Fruit fly (Drosophila melanogaster) whole organism, embryonic: ENCODE measurements around the gene cnir.

Source experiments
- Atf6 ChIP-seq: fragments of 200-800 bp; sonication (Bioruptor generic); IDR thresholded peaks from 2 replicates; pipeline ENCODE4 v1.3.6; 2022; ENCODE audit warnings: missing biosample characterization, missing genetic modification characterization
- BEAF-32 ChIP-seq: fragments of 200-800 bp; sonication (Bioruptor generic); optimal IDR thresholded peaks from 3 replicates; lab custom pipeline; 2017; ENCODE audit warnings: missing biosample characterization, missing genetic modification characterization, mild to moderate bottlenecking, moderate library complexity, missing genetic modification reagents
- CG12236 ChIP-seq: fragments of 200-800 bp; sonication (Bioruptor generic); optimal IDR thresholded peaks from 2 replicates; lab custom pipeline; 2016; ENCODE audit warnings: missing biosample characterization, missing genetic modification characterization
- CG14710 ChIP-seq: fragments of 200-800 bp; sonication (Bioruptor generic); optimal IDR thresholded peaks from 3 replicates; lab custom pipeline; 2019; ENCODE audit warnings: missing biosample characterization, mild to moderate bottlenecking, missing genetic modification characterization, moderate library complexity
- CG15479 ChIP-seq: fragments of 200-800 bp; sonication (Bioruptor generic); optimal IDR thresholded peaks from 3 replicates; lab custom pipeline; 2019; ENCODE audit warnings: missing biosample characterization, mild to moderate bottlenecking, missing genetic modification characterization, moderate library complexity
- CG1647 ChIP-seq: fragments of 200-800 bp; sonication (Bioruptor generic); optimal IDR thresholded peaks from 3 replicates; lab custom pipeline; 2016; ENCODE audit warnings: missing biosample characterization, missing genetic modification characterization
- CG17385 ChIP-seq: fragments of 200-800 bp; sonication (Bioruptor generic); optimal IDR thresholded peaks from 3 replicates; lab custom pipeline; 2018; ENCODE audit warnings: missing biosample characterization, mild to moderate bottlenecking, missing genetic modification characterization
- CG17612 ChIP-seq: fragments of 200-800 bp; sonication (Bioruptor generic); IDR thresholded peaks from 2 replicates; pipeline ENCODE4 v1.3.6; 2022; ENCODE audit warnings: missing biosample characterization, missing genetic modification characterization
- CG17912 ChIP-seq: fragments of 200-800 bp; sonication (Bioruptor generic); optimal IDR thresholded peaks from 2 replicates; lab custom pipeline; 2018; ENCODE audit warnings: missing biosample characterization, mild to moderate bottlenecking, missing genetic modification characterization
- CG3407 ChIP-seq: fragments of 200-800 bp; sonication (Bioruptor generic); optimal IDR thresholded peaks from 2 replicates; lab custom pipeline; 2018; ENCODE audit warnings: missing biosample characterization, mild to moderate bottlenecking, missing genetic modification characterization
- CG34224 ChIP-seq: fragments of 200-800 bp; sonication (Bioruptor generic); IDR thresholded peaks from 3 replicates; pipeline ENCODE4 v1.3.6; 2022; ENCODE audit warnings: missing biosample characterization, missing genetic modification characterization; ENCODE audit not compliant: partially characterized antibody
- CG4360 ChIP-seq: fragments of 200-800 bp; sonication (Bioruptor generic); IDR thresholded peaks from 2 replicates; pipeline ENCODE4 v1.3.6; 2022; ENCODE audit warnings: missing biosample characterization, missing genetic modification characterization
- CG6791 ChIP-seq: fragments of 200-800 bp; sonication (Bioruptor generic); IDR thresholded peaks from 3 replicates; pipeline ENCODE4 v1.3.6; 2022; ENCODE audit warnings: missing biosample characterization, missing genetic modification characterization; ENCODE audit not compliant: partially characterized antibody
- CG7928 ChIP-seq: fragments of 200-800 bp; sonication (Bioruptor generic); optimal IDR thresholded peaks from 2 replicates; lab custom pipeline; 2017; ENCODE audit warnings: missing biosample characterization, mild to moderate bottlenecking, missing genetic modification characterization
- CG8924 ChIP-seq: fragments of 200-800 bp; optimal IDR thresholded peaks from 3 replicates; lab custom pipeline; 2019; ENCODE audit warnings: missing biosample characterization, mild to moderate bottlenecking, missing genetic modification characterization, moderate library complexity
- CHES-1-like ChIP-seq: fragments of 200-800 bp; sonication (Bioruptor generic); optimal IDR thresholded peaks from 2 replicates; lab custom pipeline; 2016; ENCODE audit warnings: missing biosample characterization, missing genetic modification characterization
- Dbx ChIP-seq: fragments of 200-800 bp; sonication (Bioruptor generic); IDR thresholded peaks from 3 replicates; pipeline ENCODE4 v1.3.6; 2022; ENCODE audit warnings: missing biosample characterization, missing genetic modification characterization
- Deaf1 ChIP-seq: fragments of 200-800 bp; optimal IDR thresholded peaks from 3 replicates; lab custom pipeline; 2019; ENCODE audit warnings: missing biosample characterization, mild to moderate bottlenecking, missing genetic modification characterization, moderate library complexity
- Dip2 ChIP-seq: fragments of 200-800 bp; sonication (Bioruptor generic); IDR thresholded peaks from 2 replicates; pipeline ENCODE4 v1.3.6; 2022; ENCODE audit warnings: missing biosample characterization, missing genetic modification characterization
- Dip3 ChIP-seq: fragments of 200-800 bp; sonication (Bioruptor generic); optimal IDR thresholded peaks from 3 replicates; lab custom pipeline; 2016; ENCODE audit warnings: missing biosample characterization, missing genetic modification characterization
- Doc3 ChIP-seq: fragments of 200-800 bp; sonication (Bioruptor generic); IDR thresholded peaks from 3 replicates; pipeline ENCODE4 v1.3.6; 2022; ENCODE audit warnings: missing biosample characterization, missing genetic modification characterization; ENCODE audit not compliant: partially characterized antibody
- E2f2 ChIP-seq: fragments of 200-800 bp; sonication (Bioruptor generic); IDR thresholded peaks from 2 replicates; pipeline ENCODE4 v1.3.6; 2022; ENCODE audit warnings: missing biosample characterization, missing genetic modification characterization
- Hmx ChIP-seq: fragments of 200-800 bp; sonication (Bioruptor generic); optimal IDR thresholded peaks from 2 replicates; lab custom pipeline; 2016; ENCODE audit warnings: missing biosample characterization, missing genetic modification characterization
- Hr78 ChIP-seq, 2 experiments: fragments of 200-800 bp in 1 of 2; fragments of >200 bp in 1 of 2; sonication (Bioruptor generic) in 1 of 2; optimal IDR thresholded peaks; 2 replicates each; lab custom pipeline; 2017 to 2019; ENCODE audit warnings: missing biosample characterization in 2 of 2, missing genetic modification characterization in 2 of 2, mild to moderate bottlenecking in 1 of 2, moderate library complexity in 1 of 2
- Kr ChIP-seq: fragments of 200-800 bp; sonication (Bioruptor generic); optimal IDR thresholded peaks from 2 replicates; lab custom pipeline; 2017; ENCODE audit warnings: missing biosample characterization, mild to moderate bottlenecking, missing genetic modification characterization
- NC2β ChIP-seq: fragments of 200-800 bp; sonication (Bioruptor generic); optimal IDR thresholded peaks from 2 replicates; lab custom pipeline; 2016; ENCODE audit warnings: missing biosample characterization, missing genetic modification characterization
- Nf-YC ChIP-seq: fragments of 200-800 bp; optimal IDR thresholded peaks from 3 replicates; lab custom pipeline; 2019; ENCODE audit warnings: missing biosample characterization, mild to moderate bottlenecking, missing genetic modification characterization, moderate library complexity
- Oaz ChIP-seq: fragments of 200-800 bp; sonication (Bioruptor generic); IDR thresholded peaks from 2 replicates; pipeline ENCODE4 v1.3.6; 2022; ENCODE audit warnings: missing biosample characterization, missing genetic modification characterization
- PHDP ChIP-seq: fragments of 200-800 bp; sonication (Bioruptor generic); optimal IDR thresholded peaks from 3 replicates; lab custom pipeline; 2018; ENCODE audit warnings: missing biosample characterization, mild to moderate bottlenecking, missing genetic modification characterization, moderate library complexity
- Ptx1 ChIP-seq: fragments of 200-800 bp; sonication (Bioruptor generic); IDR thresholded peaks from 2 replicates; pipeline ENCODE4 v1.3.6; 2022; ENCODE audit warnings: missing biosample characterization, missing genetic modification characterization
- Ravus ChIP-seq: fragments of 200-800 bp; sonication (Bioruptor generic); IDR thresholded peaks from 2 replicates; pipeline ENCODE4 v1.3.6; 2022; ENCODE audit warnings: missing biosample characterization, missing genetic modification characterization
- Side ChIP-seq: fragments of 200-800 bp; sonication (Bioruptor generic); optimal IDR thresholded peaks from 2 replicates; lab custom pipeline; 2016; ENCODE audit warnings: missing biosample characterization, missing genetic modification characterization
- Taf1 ChIP-seq: fragments of 200-800 bp; sonication (Bioruptor generic); IDR thresholded peaks from 2 replicates; pipeline ENCODE4 v1.3.6; 2022; ENCODE audit warnings: missing biosample characterization, missing genetic modification characterization
- ap ChIP-seq: fragments of 200-800 bp; sonication (Bioruptor generic); IDR thresholded peaks from 2 replicates; pipeline ENCODE4 v1.3.6; 2022; ENCODE audit warnings: missing biosample characterization, missing genetic modification characterization
- ara ChIP-seq: fragments of 200-800 bp; sonication (Bioruptor generic); IDR thresholded peaks from 2 replicates; pipeline ENCODE4 v1.3.6; 2022; ENCODE audit warnings: missing biosample characterization, missing genetic modification characterization
- corto ChIP-seq: fragments of 200-800 bp; sonication (Bioruptor generic); optimal IDR thresholded peaks from 2 replicates; lab custom pipeline; 2016; ENCODE audit warnings: missing biosample characterization, mild to moderate bottlenecking, missing genetic modification characterization, moderate library complexity
- dpn ChIP-seq, 2 experiments: fragments of 200-800 bp; sonication (Bioruptor generic); optimal IDR thresholded peaks; 3 replicates each; lab custom pipeline; 2016; ENCODE audit warnings: missing biosample characterization in 2 of 2, missing genetic modification characterization in 2 of 2
- ftz-f1 ChIP-seq: fragments of 200-800 bp; sonication (Bioruptor generic); optimal IDR thresholded peaks from 2 replicates; lab custom pipeline; 2016; ENCODE audit warnings: missing biosample characterization, missing genetic modification characterization
- gcm2 ChIP-seq: fragments of 200-800 bp; sonication (Bioruptor generic); optimal IDR thresholded peaks from 2 replicates; lab custom pipeline; 2016; ENCODE audit warnings: missing biosample characterization, missing genetic modification characterization
- gsb-n ChIP-seq: fragments of 200-800 bp; sonication (Bioruptor generic); optimal IDR thresholded peaks from 3 replicates; lab custom pipeline; 2018; ENCODE audit warnings: missing biosample characterization, mild to moderate bottlenecking, missing genetic modification characterization
- ham ChIP-seq: fragments of 200-800 bp; sonication (Bioruptor generic); IDR thresholded peaks from 2 replicates; pipeline ENCODE4 v1.3.6; 2022; ENCODE audit warnings: missing biosample characterization, missing genetic modification characterization
- hb ChIP-seq: fragments of 200-800 bp; sonication (Bioruptor generic); IDR thresholded peaks from 3 replicates; pipeline ENCODE4 v1.3.6; 2022; ENCODE audit warnings: missing biosample characterization, missing genetic modification characterization; ENCODE audit not compliant: partially characterized antibody
- hbn ChIP-seq: fragments of 200-800 bp; sonication (Bioruptor generic); IDR thresholded peaks from 2 replicates; pipeline ENCODE4 v1.3.6; 2022; ENCODE audit warnings: missing biosample characterization, missing genetic modification characterization; ENCODE audit not compliant: partially characterized antibody
- her ChIP-seq: fragments of 200-800 bp; sonication (Bioruptor generic); optimal IDR thresholded peaks from 2 replicates; lab custom pipeline; 2016; ENCODE audit warnings: missing biosample characterization, missing genetic modification characterization
- kah ChIP-seq: fragments of 200-800 bp; sonication (Bioruptor generic); optimal IDR thresholded peaks from 2 replicates; lab custom pipeline; 2018; ENCODE audit warnings: missing biosample characterization, mild to moderate bottlenecking, missing genetic modification characterization
- kay ChIP-seq: fragments of 200-800 bp; sonication (Bioruptor generic); optimal IDR thresholded peaks from 2 replicates; lab custom pipeline; 2016; ENCODE audit warnings: missing biosample characterization, missing genetic modification characterization
- ken ChIP-seq: fragments of 200-800 bp; sonication (Bioruptor generic); IDR thresholded peaks from 3 replicates; pipeline ENCODE4 v1.3.6; 2022; ENCODE audit warnings: missing biosample characterization, missing genetic modification characterization
- klu ChIP-seq: fragments of 200-800 bp; sonication (Bioruptor generic); IDR thresholded peaks from 2 replicates; pipeline ENCODE4 v1.3.6; 2022; ENCODE audit warnings: missing biosample characterization, missing genetic modification characterization
- pros ChIP-seq: fragments of 200-800 bp; sonication (Bioruptor generic); optimal IDR thresholded peaks from 3 replicates; lab custom pipeline; 2019; ENCODE audit warnings: missing biosample characterization, mild to moderate bottlenecking, missing genetic modification characterization, moderate library complexity
- sisA ChIP-seq: fragments of 200-800 bp; sonication (Bioruptor generic); IDR thresholded peaks from 2 replicates; pipeline ENCODE4 v1.3.6; 2022; ENCODE audit warnings: missing biosample characterization, missing genetic modification characterization
- tap ChIP-seq: fragments of 200-800 bp; optimal IDR thresholded peaks from 3 replicates; lab custom pipeline; 2019; ENCODE audit warnings: missing biosample characterization, mild to moderate bottlenecking, missing genetic modification characterization, moderate library complexity
- zfh1 ChIP-seq: fragments of 200-800 bp; sonication (Bioruptor generic); IDR thresholded peaks from 3 replicates; pipeline ENCODE4 v1.3.6; 2022; ENCODE audit warnings: missing biosample characterization, missing genetic modification characterization

The cnir gene

DNA sequence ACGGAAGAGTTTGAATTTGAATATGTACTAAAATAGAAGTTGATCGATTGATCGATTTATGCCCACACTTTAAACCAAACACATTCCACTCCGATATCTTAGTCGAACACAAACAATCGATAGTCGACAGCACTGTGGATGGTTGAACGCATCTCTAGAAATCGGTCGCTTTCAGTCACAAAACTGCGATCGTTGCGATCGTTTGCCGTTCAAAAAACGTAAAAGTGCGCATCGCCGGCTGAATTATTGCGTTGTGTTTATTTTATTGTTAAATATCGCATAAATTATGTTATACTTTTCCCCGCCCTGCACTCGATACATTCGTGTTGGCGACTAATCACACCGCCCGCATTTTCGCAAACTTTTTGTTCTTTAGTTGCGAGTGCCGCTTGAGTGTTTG lies 40.5 kb downstream of the cnir start, which contains the start of gene Ccdc85 (continued):
- TF ChIP-seq hbn (GFP tag; lab: Robert Waterston, UW) (peak; percentile 95), pros (GFP tag; lab: Kevin White, UChicago) (no peak), ara (GFP tag; lab: Robert Waterston, UW) (no peak), CG4360 (GFP tag; lab: Robert Waterston, UW) (no peak), CG17912 (GFP tag; lab: Kevin White, UChicago) (no peak), tap (no peak), corto (GFP tag; lab: Kevin White, UChicago) (no peak), ham (GFP tag; lab: Robert Waterston, UW) (no peak), hb (GFP tag; lab: Robert Waterston, UW) (peak; percentile 98), CG3407 (GFP tag; lab: Kevin White, UChicago) (no peak), Taf1 (GFP tag; lab: Robert Waterston, UW) (no peak), CG17612 (no peak), Dip3 (GFP tag; lab: Kevin White, UChicago) (no peak), CG34224 (GFP tag; lab: Robert Waterston, UW) (peak; percentile 97), kah (no peak), Dbx (GFP tag; lab: Robert Waterston, UW) (peak; percentile 18; the same call in 1 of the 3 replicates), sisA (GFP tag; lab: Robert Waterston, UW) (no peak), kay (GFP tag; lab: Kevin White, UChicago) (no peak), E2f2 (GFP tag; lab: Robert Waterston, UW) (peak; percentile 74), NC2β (GFP tag; lab: Kevin White, UChicago) (peak; percentile 26), Kr (GFP tag; lab: Kevin White, UChicago) (no peak), gcm2 (GFP tag; lab: Kevin White, UChicago) (no peak), Ravus (GFP tag; lab: Robert Waterston, UW) (no peak), CG1647 (GFP tag; lab: Kevin White, UChicago) (no peak), CG8924 (tag; lab: Kevin White, UChicago) (peak; percentile 51), Atf6 (no peak; the same call in 1 of the 2 replicates), PHDP (tag; lab: Kevin White, UChicago) (peak; percentile 35), CG6791 (GFP tag; lab: Robert Waterston, UW) (peak; percentile 99), Hmx (GFP tag; lab: Kevin White, UChicago) (no peak), Oaz (GFP tag; lab: Robert Waterston, UW) (0 out of 2 replicates have a peak, but pooled peaks have one; percentile 5), zfh1 (no peak), CHES-1-like (GFP tag; lab: Kevin White, UChicago) (peak; percentile 17), Nf-YC (tag; lab: Kevin White, UChicago) (no peak), ken (no peak), ftz-f1 (GFP tag; lab: Kevin White, UChicago) (no peak), Ptx1 (GFP tag; lab: Robert Waterston, UW) (no peak), CG12236 (no peak), BEAF-32 (GFP tag; lab: Kevin White, UChicago) (peak; percentile 84), ap (no peak), Doc3 (GFP tag; lab: Robert Waterston, UW) (peak; percentile 78), Dip2 (GFP tag; lab: Robert Waterston, UW) (no peak), gsb-n (tag; lab: Kevin White, UChicago) (no peak), her (GFP tag; lab: Kevin White, UChicago) (peak; percentile 47), CG15479 (GFP tag; lab: Kevin White, UChicago) (no peak), CG14710 (tag; lab: Kevin White, UChicago) (peak; percentile 41), Side (GFP tag; lab: Kevin White, UChicago) (peak; percentile 19), Deaf1 (tag; lab: Kevin White, UChicago) (no peak), dpn (GFP tag; optimal IDR thresholded peaks at IDR 0.05; lab: Kevin White, UChicago) (no peak), CG17385 (GFP tag; lab: Kevin White, UChicago) (peak; percentile 43), Hr78 (GFP tag; optimal IDR thresholded peaks at IDR 0.05; lab: Kevin White, UChicago) (no peak), klu (GFP tag; lab: Robert Waterston, UW) (no peak), CG7928 (GFP tag; lab: Kevin White, UChicago) (no peak)
